Fruit fly (Drosophila melanogaster): ENCODE data around the gene CG34404.

Gene CG34404

dm6 chr3R:15356645-15357431 is 10.6 kb downstream of the CG34404 start, which contains the start of the genes Atg4b and Hibch (continued):
- no peak for TF ChIP-seq btn (GFP tag; optimal IDR thresholded peaks at IDR 0.05)
- TF ChIP-seq CG3065 (GFP tag; optimal IDR thresholded peaks at IDR 0.05), result peak; percentile 53
- TF ChIP-seq row (GFP tag; IDR thresholded peaks at IDR 0.05), result peak; percentile 97
- TF ChIP-seq CG1233 (GFP tag; optimal IDR thresholded peaks at IDR 0.05), result peak; percentile 80
- peak; percentile 58 for TF ChIP-seq Hsf (GFP tag; optimal IDR thresholded peaks at IDR 0.05)
- peak; percentile 14 for TF ChIP-seq ac (GFP tag; optimal IDR thresholded peaks at IDR 0.05)
- TF ChIP-seq Doc3 (GFP tag; IDR thresholded peaks at IDR 0.05; ENCODE audit: partially characterized antibody), result no peak
- TF ChIP-seq CG12744 (GFP tag; optimal IDR thresholded peaks at IDR 0.05), result no peak
- TF ChIP-seq vvl (GFP tag; IDR thresholded peaks at IDR 0.05), result peak; percentile 81; the same call in 1 of the 2 replicates
- TF ChIP-seq usp (GFP tag; optimal IDR thresholded peaks at IDR 0.05), result no peak
- peak; percentile 44 for TF ChIP-seq CG10274 (GFP tag; optimal IDR thresholded peaks at IDR 0.05)
- peak; percentile 63 for TF ChIP-seq CG13123 (GFP tag; optimal IDR thresholded peaks at IDR 0.05)
- TF ChIP-seq CG8478 (optimal IDR thresholded peaks at IDR 0.05), result peak; percentile 77
- no peak for TF ChIP-seq mld (GFP tag; IDR thresholded peaks at IDR 0.05; ENCODE audit: partially characterized antibody)
- TF ChIP-seq Med (GFP tag), result peak; percentile 70
- peak; percentile 69; the same call in 2 of the 3 replicates for TF ChIP-seq croc (GFP tag; conservative IDR thresholded peaks at IDR 0.05)
- TF ChIP-seq Fer2 (tag; optimal IDR thresholded peaks at IDR 0.05), result peak; percentile 86
- peak; percentile 77 for TF ChIP-seq kni (GFP tag; optimal IDR thresholded peaks at IDR 0.05)
- TF ChIP-seq lilli (GFP tag; optimal IDR thresholded peaks at IDR 0.05), result peak; percentile 74
- TF ChIP-seq Oli (tag; optimal IDR thresholded peaks at IDR 0.05), result peak; percentile 83
- peak; percentile 75 for TF ChIP-seq CG31224 (GFP tag; IDR thresholded peaks at IDR 0.05)
- peak; percentile 79 for TF ChIP-seq wek (GFP tag; optimal IDR thresholded peaks at IDR 0.05)
- TF ChIP-seq CG8765 (GFP tag; IDR thresholded peaks at IDR 0.05), result peak; percentile 59; the same call in 1 of the 2 replicates
- no peak for TF ChIP-seq CG7271 (tag; optimal IDR thresholded peaks at IDR 0.05)
- TF ChIP-seq CG4707 (GFP tag; optimal IDR thresholded peaks at IDR 0.05), result no peak
- TF ChIP-seq Xrp1 (GFP tag; IDR thresholded peaks at IDR 0.05), result peak; percentile 86
- TF ChIP-seq Vsx1 (GFP tag; optimal IDR thresholded peaks at IDR 0.05), result no peak
- TF ChIP-seq CG7963 (GFP tag; IDR thresholded peaks at IDR 0.05; ENCODE audit: partially characterized antibody), result no peak
- TF ChIP-seq pan (optimal IDR thresholded peaks at IDR 0.05), result no peak
- TF ChIP-seq pan (GFP tag; optimal IDR thresholded peaks at IDR 0.05 in 1 of 2, IDR thresholded peaks at IDR 0.05 in 1 of 2), result peak in 1 of 2 experiments; percentile 83
- peak; percentile 87 for TF ChIP-seq Nf-YC (tag; optimal IDR thresholded peaks at IDR 0.05)
- peak; percentile 74; the same call in 2 of the 3 replicates for TF ChIP-seq ci (GFP tag; IDR thresholded peaks at IDR 0.05)
- peak; percentile 35 for TF ChIP-seq CrebB (tag; optimal IDR thresholded peaks at IDR 0.05)
- TF ChIP-seq YL-1 (GFP tag; optimal IDR thresholded peaks at IDR 0.05), result peak; percentile 94
- no peak for TF ChIP-seq HLH4C (GFP tag; IDR thresholded peaks at IDR 0.05; ENCODE audit: partially characterized antibody)
- peak; percentile 97 for TF ChIP-seq aop (GFP tag; IDR thresholded peaks at IDR 0.05)
- peak; percentile 43 for TF ChIP-seq CG12219 (GFP tag; optimal IDR thresholded peaks at IDR 0.05)
- TF ChIP-seq CG6175 (GFP tag; IDR thresholded peaks at IDR 0.05), result peak; percentile 60; the same call in 2 of the 3 replicates
- peak; percentile 63 for TF ChIP-seq CG6654 (GFP tag; optimal IDR thresholded peaks at IDR 0.05)
- TF ChIP-seq pho (GFP tag; optimal IDR thresholded peaks at IDR 0.05), result peak; percentile 46
- TF ChIP-seq D (optimal IDR thresholded peaks at IDR 0.05), result no peak
- peak; percentile 82 for TF ChIP-seq D (GFP tag; optimal IDR thresholded peaks at IDR 0.05)
- peak; percentile 81 for TF ChIP-seq CG13624 (GFP tag; optimal IDR thresholded peaks at IDR 0.05)
- peak; percentile 85 for TF ChIP-seq NfI (GFP tag; optimal IDR thresholded peaks at IDR 0.05)
- TF ChIP-seq CG15479 (GFP tag; optimal IDR thresholded peaks at IDR 0.05), result peak; percentile 62
- peak; percentile 58 for TF ChIP-seq CG3407 (GFP tag; optimal IDR thresholded peaks at IDR 0.05)
- TF ChIP-seq MTF-1 (GFP tag; optimal IDR thresholded peaks at IDR 0.05; ENCODE audit: borderline replicate concordance), result peak; percentile 27
- peak; percentile 89 for TF ChIP-seq Max (GFP tag; optimal IDR thresholded peaks at IDR 0.05)
- TF ChIP-seq CG9215 (GFP tag; IDR thresholded peaks at IDR 0.05), result peak; percentile 86
